Fruit fly (Drosophila melanogaster) whole organism: ENCODE data around the gene cort.

Source experiments
- CG8478 ChIP-seq: fragments of >200 bp; optimal IDR thresholded peaks from 2 replicates; lab custom pipeline; 2018; ENCODE audit warnings: inconsistent platforms
- psq ChIP-seq: fragments of >200 bp; optimal IDR thresholded peaks from 2 replicates; lab custom pipeline; 2017
- usp ChIP-seq: fragments of >200 bp; optimal IDR thresholded peaks from 2 replicates; lab custom pipeline; 2017; ENCODE audit warnings: missing biosample characterization, missing genetic modification characterization, mixed read lengths

DNA sequence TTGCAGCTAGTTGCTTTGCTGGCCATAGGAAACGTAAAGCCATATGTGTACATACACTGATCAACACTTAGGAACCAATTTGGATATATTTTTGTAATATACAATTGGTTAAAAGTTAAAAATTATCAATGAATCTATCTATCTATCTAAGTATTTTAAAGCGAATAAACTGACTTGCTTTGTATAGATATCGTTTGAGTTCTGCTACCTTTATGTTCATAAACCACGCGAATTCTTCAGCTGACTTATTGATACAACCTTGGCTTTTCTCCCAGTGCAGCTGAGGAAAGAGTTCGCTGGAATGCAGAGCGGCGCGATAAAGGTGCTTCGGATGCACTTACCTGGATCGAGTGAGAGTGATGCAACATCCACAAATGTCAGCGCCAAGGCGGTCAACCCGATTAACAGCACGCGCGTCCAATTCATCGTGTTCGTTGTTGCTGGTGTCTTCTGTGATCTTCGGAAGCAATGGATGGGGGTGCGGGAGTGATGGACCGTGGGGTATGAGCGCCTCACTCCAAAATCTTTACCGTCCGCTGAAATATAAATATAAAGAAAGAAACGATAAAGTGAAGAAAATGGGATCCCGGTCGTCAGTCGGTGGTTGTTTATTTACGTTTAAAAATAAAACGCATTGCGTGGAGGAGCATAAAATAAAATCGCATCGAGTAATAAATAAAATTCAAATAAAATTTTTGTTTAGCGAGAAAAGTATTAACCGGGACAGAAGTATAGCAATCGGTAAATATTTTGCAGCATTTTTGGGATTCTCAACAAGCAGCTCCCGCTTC, 25.2 kb upstream of the cort start:
- TF ChIP-seq CG8478 (lab: Kevin White, UChicago): no peak
- no peak for TF ChIP-seq usp
- no peak for TF ChIP-seq psq (lab: Kevin White, UChicago)
